Worm (Caenorhabditis elegans) whole organism, early embryonic: ENCODE data around the gene C38H2.2.

Experiments used
- B0310.2 ChIP-seq: sonication (generic microtip); optimal IDR thresholded peaks from 2 replicates; lab custom pipeline; 2016; ENCODE audit warnings: mild to moderate bottlenecking, missing genetic modification characterization, missing compliant biosample characterization
- F13C5.2 ChIP-seq: sonication (generic microtip); optimal IDR thresholded peaks from 2 replicates; lab custom pipeline; 2017; ENCODE audit warnings: mild to moderate bottlenecking, missing genetic modification characterization, inconsistent platforms, missing compliant biosample characterization
- aly-1 ChIP-seq: sonication (generic microtip); optimal IDR thresholded peaks from 2 replicates; lab custom pipeline; 2016; ENCODE audit warnings: missing genetic modification characterization, missing compliant biosample characterization
- ama-1 ChIP-seq: fragments of 150-350 bp; optimal IDR thresholded peaks from 2 replicates; lab custom pipeline; 2014
- ceh-13 ChIP-seq: fragments of 200-800 bp; sonication (Bioruptor generic); optimal IDR thresholded peaks from 2 replicates; lab custom pipeline; 2018; ENCODE audit warnings: mild to moderate bottlenecking, missing genetic modification characterization, missing compliant biosample characterization
- ceh-36 ChIP-seq: sonication (generic microtip); optimal IDR thresholded peaks from 2 replicates; lab custom pipeline; 2016; ENCODE audit warnings: missing genetic modification characterization, inconsistent platforms, missing compliant biosample characterization
- flt-1 ChIP-seq: fragments of 200-800 bp; sonication (Bioruptor generic); IDR thresholded peaks from 2 replicates; pipeline ENCODE4 v1.3.6; 2022; ENCODE audit warnings: missing genetic modification characterization, missing compliant biosample characterization
- hmg-4 ChIP-seq: fragments of 200-800 bp; sonication (Bioruptor generic); optimal IDR thresholded peaks from 2 replicates; lab custom pipeline; 2018; ENCODE audit warnings: mild to moderate bottlenecking, missing genetic modification characterization, missing compliant biosample characterization
- hnd-1 ChIP-seq: sonication (generic microtip); optimal IDR thresholded peaks from 2 replicates; lab custom pipeline; 2016; ENCODE audit warnings: missing genetic modification characterization, missing compliant biosample characterization
- pes-1 ChIP-seq: fragments of 200-800 bp; sonication (Bioruptor generic); IDR thresholded peaks from 2 replicates; pipeline ENCODE4 v1.3.6; 2022; ENCODE audit warnings: missing genetic modification reagents, missing genetic modification characterization, missing compliant biosample characterization
- scrt-1 ChIP-seq: fragments of 200-800 bp; sonication (Bioruptor generic); IDR thresholded peaks from 2 replicates; pipeline ENCODE4 v1.3.6; 2022; ENCODE audit warnings: missing genetic modification characterization, missing compliant biosample characterization
- sea-1 ChIP-seq: fragments of 200-800 bp; sonication (Bioruptor generic); conservative IDR thresholded peaks from 2 replicates; pipeline ENCODE4 v1.3.6; 2022; ENCODE audit warnings: missing genetic modification characterization, missing compliant biosample characterization
- tbx-11 ChIP-seq: fragments of 200-800 bp; sonication (Bioruptor generic); IDR thresholded peaks from 2 replicates; pipeline ENCODE4 v1.3.6; 2022; ENCODE audit warnings: missing genetic modification characterization, missing compliant biosample characterization
- tbx-37 ChIP-seq: fragments of 200-800 bp; sonication (Bioruptor generic); conservative IDR thresholded peaks from 2 replicates; pipeline ENCODE4 v1.3.6; 2022; ENCODE audit warnings: missing genetic modification reagents, missing genetic modification characterization, missing compliant biosample characterization

- no peak for TF ChIP-seq aly-1 (tag; lab: Kevin White, UChicago)
- no peak for TF ChIP-seq ama-1 (lab: Kevin White, UChicago)
- TF ChIP-seq pes-1 (GFP tag; lab: Robert Waterston, UW) = no peak
- TF ChIP-seq scrt-1 (GFP tag; lab: Robert Waterston, UW) = no peak
- no peak for TF ChIP-seq hmg-4 (GFP tag; lab: Kevin White, UChicago)
- no peak for TF ChIP-seq sea-1 (GFP tag; lab: Robert Waterston, UW)
- TF ChIP-seq hnd-1 (tag; lab: Kevin White, UChicago) = no peak
- no peak for TF ChIP-seq flt-1 (GFP tag; lab: Robert Waterston, UW)
- TF ChIP-seq F13C5.2 (tag; lab: Kevin White, UChicago) = no peak
- TF ChIP-seq tbx-11 (GFP tag; lab: Robert Waterston, UW) = no peak
- TF ChIP-seq B0310.2 (tag; lab: Kevin White, UChicago) = no peak
- TF ChIP-seq ceh-36 (tag; lab: Kevin White, UChicago) = no peak
- no peak for TF ChIP-seq tbx-37 (GFP tag; lab: Robert Waterston, UW)
- TF ChIP-seq ceh-13 = no peak
These were observed 22.8 kb upstream of the C38H2.2 start for ce11 chrIII:10358751-10359150.
